Worm (Caenorhabditis elegans) whole organism, L2 larva: Measurements from ENCODE around the gene F14F8.8.

Experiments used
- ama-1 ChIP-seq: fragments of 150-350 bp; optimal IDR thresholded peaks from 2 replicates; lab custom pipeline; 2018; ENCODE audit warnings: inconsistent platforms
- elt-3 ChIP-seq: sonication (generic microtip); optimal IDR thresholded peaks from 2 replicates; lab custom pipeline; 2017; ENCODE audit warnings: missing biosample characterization, missing genetic modification characterization
- lsy-2 ChIP-seq, 2 experiments: fragments of 150-350 bp in 1 of 2; sonication (generic microtip) in 1 of 2; optimal IDR thresholded peaks; 2 replicates each; lab custom pipeline; 2014 to 2017; ENCODE audit warnings: missing biosample characterization in 2 of 2, missing genetic modification characterization in 2 of 2
- mbf-1 ChIP-seq: sonication (generic microtip); optimal IDR thresholded peaks from 2 replicates; lab custom pipeline; 2017; ENCODE audit warnings: missing biosample characterization, missing genetic modification characterization
- mdl-1 ChIP-seq, 2 experiments: fragments of 150-350 bp in 1 of 2; sonication (generic microtip) in 1 of 2; optimal IDR thresholded peaks; 2 replicates each; lab custom pipeline; 2017; ENCODE audit warnings: missing biosample characterization in 2 of 2, missing genetic modification characterization in 2 of 2
- nhr-11 ChIP-seq: fragments of 150-350 bp; optimal IDR thresholded peaks from 2 replicates; lab custom pipeline; 2014; ENCODE audit warnings: missing biosample characterization, missing genetic modification characterization
- nhr-12 ChIP-seq: fragments of 150-350 bp; optimal IDR thresholded peaks from 2 replicates; lab custom pipeline; 2014; ENCODE audit warnings: missing biosample characterization, missing genetic modification characterization
- nhr-237 ChIP-seq: fragments of 150-350 bp; optimal IDR thresholded peaks from 2 replicates; lab custom pipeline; 2014; ENCODE audit warnings: missing biosample characterization, missing genetic modification characterization
- skn-1 ChIP-seq: sonication (generic microtip); optimal IDR thresholded peaks from 2 replicates; lab custom pipeline; 2017; ENCODE audit warnings: missing biosample characterization, missing genetic modification characterization
- zag-1 ChIP-seq: fragments of 150-350 bp; optimal IDR thresholded peaks from 2 replicates; lab custom pipeline; 2014; ENCODE audit warnings: missing biosample characterization, missing genetic modification characterization
- ztf-11 ChIP-seq: sonication (generic microtip); optimal IDR thresholded peaks from 2 replicates; lab custom pipeline; 2017; ENCODE audit warnings: missing biosample characterization, missing genetic modification characterization

DNA sequence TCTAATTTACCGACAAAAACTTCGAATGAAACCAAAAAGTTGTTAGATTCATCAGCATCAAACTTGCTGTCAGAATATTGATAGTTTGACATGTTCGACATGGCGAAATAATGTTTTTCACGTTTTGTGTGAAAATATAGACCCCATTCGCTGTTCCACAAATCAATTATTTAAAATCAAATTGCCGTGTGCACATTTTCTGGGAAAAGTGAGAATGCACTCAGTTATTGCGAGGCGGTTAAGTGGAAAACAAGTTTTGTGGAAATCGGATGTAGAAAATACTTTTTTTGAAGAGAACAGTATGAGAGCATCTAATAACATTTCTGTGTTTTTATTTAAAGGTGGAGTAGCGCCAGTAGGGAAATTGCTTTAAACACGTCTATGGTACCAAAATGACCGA, 21.6 kb upstream of the F14F8.8 start, which contains the start of gene srw-42:
- TF ChIP-seq elt-3 (tag; lab: Kevin White, UChicago), result no peak
- TF ChIP-seq lsy-2 (tag; optimal IDR thresholded peaks at IDR 0.05; lab: Kevin White, UChicago), result no peak
- TF ChIP-seq nhr-11, result no peak
- TF ChIP-seq ztf-11 (tag; lab: Kevin White, UChicago), result no peak
- TF ChIP-seq nhr-12, result no peak
- TF ChIP-seq skn-1 (tag; lab: Kevin White, UChicago), result no peak
- TF ChIP-seq mdl-1 (tag; optimal IDR thresholded peaks at IDR 0.05; lab: Kevin White, UChicago), result no peak
- TF ChIP-seq nhr-237 (tag; lab: Kevin White, UChicago), result no peak
- no peak for TF ChIP-seq zag-1 (tag; lab: Kevin White, UChicago)
- no peak for TF ChIP-seq mbf-1 (tag; lab: Kevin White, UChicago)
- TF ChIP-seq ama-1, result no peak
